Worm (Caenorhabditis elegans) whole organism, late embryonic: Measurements from ENCODE around the gene srd-51.

Experiments
- gmeb-2 ChIP-seq: sonication (generic microtip); optimal IDR thresholded peaks from 2 replicates; lab custom pipeline; 2016; ENCODE audit warnings: missing genetic modification characterization, inconsistent platforms, missing compliant biosample characterization
- hlh-30 ChIP-seq: sonication (generic microtip); optimal IDR thresholded peaks from 2 replicates; lab custom pipeline; 2017; ENCODE audit warnings: antibody characterized with exemption, missing genetic modification characterization, missing compliant biosample characterization; ENCODE audit not compliant: insufficient read depth
- syd-9 ChIP-seq: sonication (generic microtip); optimal IDR thresholded peaks from 2 replicates; lab custom pipeline; 2016; ENCODE audit warnings: mild to moderate bottlenecking, missing genetic modification characterization, moderate library complexity, missing compliant biosample characterization

DNA sequence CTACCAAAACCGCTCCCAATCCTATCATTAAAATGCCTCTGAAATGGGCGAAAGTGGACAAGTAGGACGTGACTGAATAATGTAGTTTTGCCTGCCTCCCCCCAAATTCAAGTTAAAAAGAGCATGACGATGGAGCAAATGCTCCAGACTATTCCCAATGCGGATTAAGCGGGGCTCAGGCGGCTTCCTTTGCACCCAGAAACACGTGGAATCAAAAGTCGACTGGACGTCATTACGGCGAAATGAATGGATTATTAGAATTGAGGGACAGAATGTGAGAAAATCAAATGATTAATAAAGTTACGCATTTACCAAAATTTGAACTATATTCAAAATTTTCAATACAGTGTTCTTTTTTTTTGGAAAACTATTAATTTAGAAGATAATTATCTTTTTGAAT is 15.2 kb upstream of the srd-51 start:
- TF ChIP-seq gmeb-2 (no peak), syd-9 (tag; lab: Kevin White, UChicago) (no peak), hlh-30 (tag; lab: Kevin White, UChicago) (no peak)
